Worm (Caenorhabditis elegans) whole organism, early embryonic: ENCODE data around the gene C54D10.5.

Source experiments
- B0310.2 ChIP-seq: sonication (generic microtip); optimal IDR thresholded peaks from 2 replicates; lab custom pipeline; 2016; ENCODE audit warnings: mild to moderate bottlenecking, missing genetic modification characterization, missing compliant biosample characterization
- aly-1 ChIP-seq: sonication (generic microtip); optimal IDR thresholded peaks from 2 replicates; lab custom pipeline; 2016; ENCODE audit warnings: missing genetic modification characterization, missing compliant biosample characterization
- ama-1 ChIP-seq: fragments of 150-350 bp; optimal IDR thresholded peaks from 2 replicates; lab custom pipeline; 2014
- ceh-13 ChIP-seq: fragments of 200-800 bp; sonication (Bioruptor generic); optimal IDR thresholded peaks from 2 replicates; lab custom pipeline; 2018; ENCODE audit warnings: mild to moderate bottlenecking, missing genetic modification characterization, missing compliant biosample characterization
- ceh-36 ChIP-seq: sonication (generic microtip); optimal IDR thresholded peaks from 2 replicates; lab custom pipeline; 2016; ENCODE audit warnings: missing genetic modification characterization, inconsistent platforms, missing compliant biosample characterization
- hnd-1 ChIP-seq: sonication (generic microtip); optimal IDR thresholded peaks from 2 replicates; lab custom pipeline; 2016; ENCODE audit warnings: missing genetic modification characterization, missing compliant biosample characterization
- pes-1 ChIP-seq: fragments of 200-800 bp; sonication (Bioruptor generic); IDR thresholded peaks from 2 replicates; pipeline ENCODE4 v1.3.6; 2022; ENCODE audit warnings: missing genetic modification reagents, missing genetic modification characterization, missing compliant biosample characterization
- tbx-11 ChIP-seq: fragments of 200-800 bp; sonication (Bioruptor generic); IDR thresholded peaks from 2 replicates; pipeline ENCODE4 v1.3.6; 2022; ENCODE audit warnings: missing genetic modification characterization, missing compliant biosample characterization

ce11 chrV:12478111-12478510, 49.0 kb downstream of the C54D10.5 start, which contains the start of gene atn-1:
- TF ChIP-seq ama-1 (lab: Kevin White, UChicago), result no peak
- TF ChIP-seq ceh-13 (GFP tag; lab: Kevin White, UChicago), result no peak
- TF ChIP-seq ceh-36 (tag; lab: Kevin White, UChicago), result no peak
- no peak for TF ChIP-seq tbx-11 (GFP tag; lab: Robert Waterston, UW)
- TF ChIP-seq pes-1 (GFP tag; lab: Robert Waterston, UW), result no peak
- no peak for TF ChIP-seq aly-1
- no peak for TF ChIP-seq B0310.2 (tag; lab: Kevin White, UChicago)
- no peak for TF ChIP-seq hnd-1 (tag; lab: Kevin White, UChicago)
